Fruit fly (Drosophila melanogaster): Measurements from ENCODE around the gene CG7402.
A peak's percentile ranks its signal among the peaks of the same experiment; 100 is the strongest.

The CG7402 gene

dm6 chr3L:17922182-17923102, 34.9 kb downstream of the CG7402 start:
- TF ChIP-seq Hr78 (GFP tag; optimal IDR thresholded peaks at IDR 0.05): no peak
- no peak for TF ChIP-seq Myc (optimal IDR thresholded peaks at IDR 0.05)
- peak; percentile 91 for TF ChIP-seq Dfd (GFP tag; optimal IDR thresholded peaks at IDR 0.05)
- TF ChIP-seq Hr83 (GFP tag; optimal IDR thresholded peaks at IDR 0.05; ENCODE audit: poor library complexity, severe bottlenecking): no peak
- peak; percentile 38 for TF ChIP-seq rgr (GFP tag; optimal IDR thresholded peaks at IDR 0.05)
- TF ChIP-seq dsf (GFP tag; optimal IDR thresholded peaks at IDR 0.05; ENCODE audit: borderline replicate concordance): no peak
- TF ChIP-seq tai (GFP tag; optimal IDR thresholded peaks at IDR 0.05): no peak
- no peak for TF ChIP-seq br (GFP tag; optimal IDR thresholded peaks at IDR 0.05)
- no peak for TF ChIP-seq Abd-B (GFP tag; optimal IDR thresholded peaks at IDR 0.05)
- peak; percentile 31 for TF ChIP-seq Rel (GFP tag; optimal IDR thresholded peaks at IDR 0.05)
- TF ChIP-seq Rel (tag; optimal IDR thresholded peaks at IDR 0.05): peak; percentile 52
- no peak for TF ChIP-seq Vsx2 (GFP tag; optimal IDR thresholded peaks at IDR 0.05; ENCODE audit: partially characterized antibody)
- TF ChIP-seq sv (GFP tag; optimal IDR thresholded peaks at IDR 0.05): no peak
- TF ChIP-seq GATAd (GFP tag; optimal IDR thresholded peaks at IDR 0.05): no peak
- peak; percentile 32 for TF ChIP-seq Hnf4 (GFP tag; optimal IDR thresholded peaks at IDR 0.05)
- TF ChIP-seq lola (GFP tag; optimal IDR thresholded peaks at IDR 0.05): no peak
- peak; percentile 39 for TF ChIP-seq h (GFP tag; optimal IDR thresholded peaks at IDR 0.05)
- peak; percentile 93 for TF ChIP-seq jim (GFP tag; optimal IDR thresholded peaks at IDR 0.05)
- TF ChIP-seq fru (GFP tag; optimal IDR thresholded peaks at IDR 0.05): peak; percentile 29
- no peak for TF ChIP-seq Dif (GFP tag; optimal IDR thresholded peaks at IDR 0.05; ENCODE audit: partially characterized antibody)
- no peak for TF ChIP-seq usp (GFP tag; optimal IDR thresholded peaks at IDR 0.05)
- no peak for TF ChIP-seq CG9705 (GFP tag; optimal IDR thresholded peaks at IDR 0.05)
- TF ChIP-seq OdsH (GFP tag; optimal IDR thresholded peaks at IDR 0.05): peak; percentile 2
- peak; percentile 30 for TF ChIP-seq Jra (GFP tag; optimal IDR thresholded peaks at IDR 0.05)
- TF ChIP-seq ey (GFP tag; optimal IDR thresholded peaks at IDR 0.05): no peak
- TF ChIP-seq dl (GFP tag; optimal IDR thresholded peaks at IDR 0.05; ENCODE audit: insufficient read depth in 1 of 2, partially characterized antibody in 2 of 2): no peak
- TF ChIP-seq dmrt93B (GFP tag; optimal IDR thresholded peaks at IDR 0.05): no peak
- TF ChIP-seq CrebA (GFP tag; optimal IDR thresholded peaks at IDR 0.05; ENCODE audit: borderline replicate concordance): peak; percentile 78
- TF ChIP-seq foxo (GFP tag; optimal IDR thresholded peaks at IDR 0.05): peak in 1 of 2 experiments; percentile 34
- TF ChIP-seq Mio (GFP tag; optimal IDR thresholded peaks at IDR 0.05): no peak
- no peak for TF ChIP-seq N (GFP tag; optimal IDR thresholded peaks at IDR 0.05)
- TF ChIP-seq HLH106 (tag; optimal IDR thresholded peaks at IDR 0.05): no peak
- TF ChIP-seq woc (GFP tag; optimal IDR thresholded peaks at IDR 0.05): no peak
- TF ChIP-seq Sp1 (GFP tag; optimal IDR thresholded peaks at IDR 0.05): peak; percentile 64
- TF ChIP-seq CG32264 (GFP tag; optimal IDR thresholded peaks at IDR 0.05): no peak
- TF ChIP-seq brk (GFP tag; optimal IDR thresholded peaks at IDR 0.05): peak; percentile 47
- TF ChIP-seq psq (GFP tag; optimal IDR thresholded peaks at IDR 0.05): peak; percentile 40

- TF ChIP-seq foxo (GFP tag; optimal IDR thresholded peaks at IDR 0.05): no peak
- TF ChIP-seq Hr78 (GFP tag; optimal IDR thresholded peaks at IDR 0.05): no peak
- TF ChIP-seq dl (GFP tag; optimal IDR thresholded peaks at IDR 0.05; ENCODE audit: insufficient read depth in 1 of 2, partially characterized antibody in 2 of 2): no peak
- no peak for TF ChIP-seq CG32264 (GFP tag; optimal IDR thresholded peaks at IDR 0.05)
- TF ChIP-seq pan (optimal IDR thresholded peaks at IDR 0.05): no peak
- no peak for TF ChIP-seq dmrt93B (GFP tag; optimal IDR thresholded peaks at IDR 0.05)
- no peak for TF ChIP-seq CG9705 (GFP tag; optimal IDR thresholded peaks at IDR 0.05)
- no peak for TF ChIP-seq Dfd (GFP tag; optimal IDR thresholded peaks at IDR 0.05)
- no peak for TF ChIP-seq jim (GFP tag; optimal IDR thresholded peaks at IDR 0.05)
- TF ChIP-seq sv (GFP tag; optimal IDR thresholded peaks at IDR 0.05): no peak
- no peak for TF ChIP-seq ey (GFP tag; optimal IDR thresholded peaks at IDR 0.05)
- TF ChIP-seq Hnf4 (GFP tag; optimal IDR thresholded peaks at IDR 0.05): no peak
- no peak for TF ChIP-seq GATAd (GFP tag; optimal IDR thresholded peaks at IDR 0.05)
- TF ChIP-seq OdsH (GFP tag; optimal IDR thresholded peaks at IDR 0.05): no peak
Measured at dm6 chr3L:17924005-17924755, 36.7 kb downstream of the CG7402 start.
